Worm (Caenorhabditis elegans) whole organism, L3 larva: ENCODE results near the gene ZC477.7.

Source experiments
- R02D3.7 ChIP-seq: fragments of 150-350 bp; optimal IDR thresholded peaks from 2 replicates; lab custom pipeline; 2014; ENCODE audit warnings: missing biosample characterization, missing genetic modification characterization
- ZK546.5 ChIP-seq: sonication (generic microtip); optimal IDR thresholded peaks from 2 replicates; lab custom pipeline; 2017; ENCODE audit warnings: missing biosample characterization, missing genetic modification characterization
- aly-2 ChIP-seq: fragments of 150-350 bp; optimal IDR thresholded peaks from 2 replicates; lab custom pipeline; 2014; ENCODE audit warnings: missing biosample characterization, missing genetic modification characterization
- ama-1 ChIP-seq: fragments of 150-350 bp; optimal IDR thresholded peaks from 2 replicates; lab custom pipeline; 2018
- ceh-28 ChIP-seq: fragments of 150-350 bp; optimal IDR thresholded peaks from 2 replicates; lab custom pipeline; 2014; ENCODE audit warnings: missing biosample characterization, missing genetic modification reagents, missing genetic modification characterization
- ceh-82 ChIP-seq: fragments of 150-350 bp; optimal IDR thresholded peaks from 2 replicates; lab custom pipeline; 2014; ENCODE audit warnings: missing biosample characterization, missing genetic modification characterization
- fkh-10 ChIP-seq: sonication (generic microtip); optimal IDR thresholded peaks from 2 replicates; lab custom pipeline; 2017; ENCODE audit warnings: missing biosample characterization, missing genetic modification reagents, missing genetic modification characterization
- fkh-2 ChIP-seq: fragments of 150-350 bp; optimal IDR thresholded peaks from 2 replicates; lab custom pipeline; 2014; ENCODE audit warnings: missing biosample characterization, missing genetic modification reagents, missing genetic modification characterization
- hmg-11 ChIP-seq: sonication (generic microtip); optimal IDR thresholded peaks from 2 replicates; lab custom pipeline; 2016; ENCODE audit warnings: missing genetic modification characterization, missing compliant biosample characterization
- jun-1 ChIP-seq: fragments of 150-350 bp; optimal IDR thresholded peaks from 2 replicates; lab custom pipeline; 2014; ENCODE audit warnings: missing biosample characterization, missing genetic modification reagents, missing genetic modification characterization
- lin-15B ChIP-seq: fragments of 150-350 bp; optimal IDR thresholded peaks from 2 replicates; lab custom pipeline; 2014; ENCODE audit warnings: missing biosample characterization, missing genetic modification characterization
- lin-39 ChIP-seq: fragments of 150-350 bp; optimal IDR thresholded peaks from 2 replicates; lab custom pipeline; 2018; ENCODE audit warnings: missing biosample characterization, missing genetic modification reagents, missing genetic modification characterization
- lsy-12 ChIP-seq: sonication (generic microtip); optimal IDR thresholded peaks from 2 replicates; lab custom pipeline; 2016; ENCODE audit warnings: mild to moderate bottlenecking, missing genetic modification characterization, missing compliant biosample characterization
- mdl-1 ChIP-seq: fragments of 150-350 bp; optimal IDR thresholded peaks from 2 replicates; lab custom pipeline; 2014; ENCODE audit warnings: missing biosample characterization, missing genetic modification characterization
- mml-1 ChIP-seq: fragments of 150-350 bp; sonication (generic microtip); optimal IDR thresholded peaks from 3 replicates; lab custom pipeline; 2014; ENCODE audit warnings: missing biosample characterization, missing genetic modification characterization
- nfya-1 ChIP-seq: sonication (generic microtip); optimal IDR thresholded peaks from 2 replicates; lab custom pipeline; 2017; ENCODE audit warnings: missing genetic modification characterization, mild to moderate bottlenecking, missing compliant biosample characterization, antibody characterized with exemption, moderate library complexity; ENCODE audit not compliant: insufficient read depth
- nhr-11 ChIP-seq: fragments of 150-350 bp; optimal IDR thresholded peaks from 2 replicates; lab custom pipeline; 2014; ENCODE audit warnings: missing biosample characterization, missing genetic modification characterization
- nhr-12 ChIP-seq: fragments of 150-350 bp; optimal IDR thresholded peaks from 2 replicates; lab custom pipeline; 2014; ENCODE audit warnings: missing biosample characterization, missing genetic modification characterization
- nhr-237 ChIP-seq: fragments of 150-350 bp; optimal IDR thresholded peaks from 2 replicates; lab custom pipeline; 2014; ENCODE audit warnings: missing biosample characterization, missing genetic modification characterization
- nhr-25 ChIP-seq: sonication (generic microtip); optimal IDR thresholded peaks from 2 replicates; lab custom pipeline; 2017; ENCODE audit warnings: missing biosample characterization, missing genetic modification characterization
- nhr-43 ChIP-seq: sonication (generic microtip); optimal IDR thresholded peaks from 2 replicates; lab custom pipeline; 2016; ENCODE audit warnings: mild to moderate bottlenecking, missing genetic modification characterization, missing compliant biosample characterization; ENCODE audit not compliant: poor library complexity, severe bottlenecking
- tbx-2 ChIP-seq: sonication (generic microtip); optimal IDR thresholded peaks from 2 replicates; lab custom pipeline; 2016; ENCODE audit warnings: mild to moderate bottlenecking, missing genetic modification characterization, missing compliant biosample characterization
- unc-39 ChIP-seq: sonication (generic microtip); optimal IDR thresholded peaks from 4 replicates; lab custom pipeline; 2017; ENCODE audit warnings: missing biosample characterization, missing genetic modification characterization
- unc-62 ChIP-seq: fragments of 150-350 bp; sonication (generic microtip); optimal IDR thresholded peaks from 4 replicates; lab custom pipeline; 2014; ENCODE audit warnings: missing biosample characterization, missing genetic modification reagents, missing genetic modification characterization
- zag-1 ChIP-seq: fragments of 150-350 bp; optimal IDR thresholded peaks from 2 replicates; lab custom pipeline; 2014; ENCODE audit warnings: missing biosample characterization, missing genetic modification characterization
- ztf-11 ChIP-seq: fragments of 150-350 bp; optimal IDR thresholded peaks from 2 replicates; lab custom pipeline; 2014; ENCODE audit warnings: missing biosample characterization, missing genetic modification characterization
- ztf-4 ChIP-seq: fragments of 150-350 bp; optimal IDR thresholded peaks from 2 replicates; lab custom pipeline; 2014; ENCODE audit warnings: missing biosample characterization, missing genetic modification characterization

ZC477.7 gene

ce11 chrIV:7072110-7072509 is 39.1 kb downstream of the ZC477.7 start, which contains the start of gene srg-48:
Gene srg-48 (plus strand): TSS chrIV:7072410.
- TF ChIP-seq nhr-237 (no peak), aly-2 (no peak), nhr-12 (tag; lab: Kevin White, UChicago) (no peak), lsy-12 (tag; lab: Kevin White, UChicago) (no peak), ztf-11 (tag; lab: Kevin White, UChicago) (no peak), hmg-11 (tag; lab: Kevin White, UChicago) (no peak)

- TF ChIP-seq nhr-11 (tag; lab: Kevin White, UChicago) = no peak
- no peak for TF ChIP-seq hmg-11 (tag; lab: Kevin White, UChicago)
- no peak for TF ChIP-seq ZK546.5 (tag; lab: Kevin White, UChicago)
- no peak for TF ChIP-seq ztf-11 (tag; lab: Kevin White, UChicago)
- no peak for TF ChIP-seq unc-39 (tag; lab: Kevin White, UChicago)
- TF ChIP-seq lin-15B (tag; lab: Kevin White, UChicago) = no peak
- no peak for TF ChIP-seq jun-1 (tag; lab: Kevin White, UChicago)
- no peak for TF ChIP-seq tbx-2
- no peak for TF ChIP-seq lin-39 (tag; lab: Kevin White, UChicago)
- TF ChIP-seq nhr-25 (tag; lab: Kevin White, UChicago) = no peak
- TF ChIP-seq zag-1 = no peak
- TF ChIP-seq ztf-4 (tag; lab: Kevin White, UChicago) = no peak
- no peak for TF ChIP-seq nfya-1 (tag; lab: Kevin White, UChicago)
- TF ChIP-seq lsy-12 (tag; lab: Kevin White, UChicago) = no peak
- TF ChIP-seq unc-62 (GFP tag; lab: Kevin White, UChicago) = no peak
- no peak for TF ChIP-seq ceh-28
- TF ChIP-seq, all 47 proteins: peak for 0
Measured at ce11 chrIV:7067446-7067845, 43.8 kb downstream of the ZC477.7 start.

- TF ChIP-seq R02D3.7 (tag; lab: Kevin White, UChicago) = no peak
- TF ChIP-seq fkh-10 (GFP tag; lab: Kevin White, UChicago) = no peak
- TF ChIP-seq hmg-11 (tag; lab: Kevin White, UChicago) = no peak
- TF ChIP-seq nhr-43 (tag; lab: Kevin White, UChicago) = no peak
- no peak for TF ChIP-seq aly-2
- no peak for TF ChIP-seq fkh-2 (tag; lab: Kevin White, UChicago)
- no peak for TF ChIP-seq ama-1 (lab: Kevin White, UChicago)
- no peak for TF ChIP-seq nfya-1 (tag; lab: Kevin White, UChicago)
Measured at ce11 chrIV:7065022-7065421, 46.2 kb downstream of the ZC477.7 start, which contains the start of gene Y43B11AL.1. Gene Y43B11AL.1 (plus strand): TSS chrIV:7065322.

DNA sequence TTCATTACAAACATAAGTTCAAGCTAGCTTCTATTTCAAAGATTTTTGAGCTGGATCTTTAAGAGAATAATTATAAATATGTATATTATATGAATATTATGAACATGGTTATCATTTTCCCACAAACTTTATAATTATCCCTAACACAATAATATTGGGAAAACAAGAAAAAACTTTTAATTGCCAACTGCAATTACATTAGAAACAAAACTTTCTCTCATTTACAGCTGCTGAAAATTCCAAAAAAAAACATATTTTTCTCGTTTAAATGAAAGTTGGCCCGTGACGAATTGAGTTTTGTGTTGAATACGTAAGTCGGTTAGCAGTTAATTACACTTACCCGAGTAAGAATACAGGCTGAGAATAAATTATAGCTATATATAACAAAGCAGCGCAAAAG is 48.6 kb downstream of the ZC477.7 start:
- TF ChIP-seq lin-39 (tag; lab: Kevin White, UChicago) = no peak
- TF ChIP-seq mml-1 (tag; lab: Kevin White, UChicago) = no peak
- TF ChIP-seq fkh-10 (GFP tag; lab: Kevin White, UChicago) = no peak
- no peak for TF ChIP-seq ama-1 (lab: Kevin White, UChicago)
- TF ChIP-seq ceh-82 (tag; lab: Kevin White, UChicago) = no peak
- TF ChIP-seq mdl-1 (tag; lab: Kevin White, UChicago) = no peak
- no peak for TF ChIP-seq zag-1
- no peak for TF ChIP-seq ztf-4 (tag; lab: Kevin White, UChicago)
- TF ChIP-seq, all 47 proteins: peak for 0
